Worm (Caenorhabditis elegans) whole organism, L4 larva: ENCODE data around the gene W01D2.6.

Experiments
- D1046.2 ChIP-seq: fragments of 200-800 bp; sonication (Bioruptor generic); IDR thresholded peaks from 2 replicates; pipeline ENCODE4 v1.3.6; 2022; ENCODE audit warnings: missing genetic modification characterization, missing compliant biosample characterization
- T20F7.1 ChIP-seq: fragments of 200-800 bp; sonication (Bioruptor generic); optimal IDR thresholded peaks from 2 replicates; lab custom pipeline; 2018; ENCODE audit warnings: mild to moderate bottlenecking, missing genetic modification characterization, missing compliant biosample characterization
- Y5F2A.4 ChIP-seq: fragments of 200-800 bp; sonication (Bioruptor generic); optimal IDR thresholded peaks from 2 replicates; lab custom pipeline; 2018; ENCODE audit warnings: mild to moderate bottlenecking, missing genetic modification characterization, missing compliant biosample characterization
- Y75B8A.6 ChIP-seq: fragments of 200-800 bp; sonication (Bioruptor generic); IDR thresholded peaks from 2 replicates; pipeline ENCODE4 v1.3.6; 2022; ENCODE audit warnings: missing genetic modification reagents, missing genetic modification characterization, missing compliant biosample characterization
- ZK337.2 ChIP-seq: fragments of 200-800 bp; sonication (Bioruptor generic); IDR thresholded peaks from 2 replicates; pipeline ENCODE4 v1.3.6; 2022; ENCODE audit warnings: missing genetic modification reagents, missing genetic modification characterization, missing compliant biosample characterization
- ceh-28 ChIP-seq: fragments of 150-350 bp; optimal IDR thresholded peaks from 2 replicates; lab custom pipeline; 2014; ENCODE audit warnings: missing biosample characterization, missing genetic modification reagents, missing genetic modification characterization
- ceh-32 ChIP-seq: sonication (generic microtip); optimal IDR thresholded peaks from 2 replicates; lab custom pipeline; 2016; ENCODE audit warnings: mild to moderate bottlenecking, missing genetic modification characterization, missing compliant biosample characterization; ENCODE audit not compliant: poor library complexity
- ceh-82 ChIP-seq: sonication (generic microtip); optimal IDR thresholded peaks from 2 replicates; lab custom pipeline; 2017; ENCODE audit warnings: missing biosample characterization, missing genetic modification characterization
- cey-2 ChIP-seq: sonication (generic microtip); optimal IDR thresholded peaks from 3 replicates; lab custom pipeline; 2017; ENCODE audit warnings: missing genetic modification characterization, mild to moderate bottlenecking, missing compliant biosample characterization, antibody characterized with exemption, borderline replicate concordance; ENCODE audit not compliant: insufficient read depth
- ctbp-1 ChIP-seq: fragments of 200-800 bp; sonication (Bioruptor generic); IDR thresholded peaks from 2 replicates; pipeline ENCODE4 v1.3.6; 2022; ENCODE audit warnings: missing genetic modification reagents, missing genetic modification characterization, missing compliant biosample characterization
- daf-16 ChIP-seq, 3 experiments: sonication (generic microtip); optimal IDR thresholded peaks; 2 replicates each; lab custom pipeline; 2016 to 2017; ENCODE audit warnings: missing genetic modification characterization in 3 of 3, missing genetic modification reagents in 3 of 3, mild to moderate bottlenecking in 2 of 3, missing compliant biosample characterization in 2 of 3, missing biosample characterization in 1 of 3, moderate library complexity in 1 of 3
- daf-8 ChIP-seq: fragments of 200-800 bp; sonication (Bioruptor generic); IDR thresholded peaks from 2 replicates; pipeline ENCODE4 v1.3.6; 2022; ENCODE audit warnings: missing genetic modification characterization, missing compliant biosample characterization
- dmd-6 ChIP-seq: fragments of 200-800 bp; sonication (Bioruptor generic); IDR thresholded peaks from 2 replicates; pipeline ENCODE4 v1.3.6; 2022; ENCODE audit warnings: missing genetic modification reagents, missing genetic modification characterization, missing compliant biosample characterization
- dpl-1 ChIP-seq: fragments of 150-350 bp; optimal IDR thresholded peaks from 2 replicates; lab custom pipeline; 2014; ENCODE audit warnings: missing biosample characterization, missing genetic modification reagents, missing genetic modification characterization
- egl-43 ChIP-seq: fragments of 200-800 bp; sonication (Bioruptor generic); IDR thresholded peaks from 2 replicates; pipeline ENCODE4 v1.3.6; 2022; ENCODE audit warnings: missing genetic modification reagents, missing genetic modification characterization, missing compliant biosample characterization
- fos-1 ChIP-seq: fragments of 150-350 bp; optimal IDR thresholded peaks from 2 replicates; lab custom pipeline; 2014; ENCODE audit warnings: missing biosample characterization, missing genetic modification characterization
- gei-8 ChIP-seq: fragments of 200-800 bp; sonication (Bioruptor generic); optimal IDR thresholded peaks from 2 replicates; lab custom pipeline; 2018; ENCODE audit warnings: mild to moderate bottlenecking, missing genetic modification characterization, missing compliant biosample characterization
- hif-1 ChIP-seq, 2 experiments: sonication (generic microtip); optimal IDR thresholded peaks; 2 replicates each; lab custom pipeline; 2016 to 2017; ENCODE audit warnings: missing compliant biosample characterization in 2 of 2, missing genetic modification characterization in 2 of 2, missing genetic modification reagents in 2 of 2, missing genotype in 2 of 2, mild to moderate bottlenecking in 1 of 2
- hlh-11 ChIP-seq: fragments of 200-800 bp; sonication (Bioruptor generic); optimal IDR thresholded peaks from 2 replicates; lab custom pipeline; 2018; ENCODE audit warnings: mild to moderate bottlenecking, missing genetic modification characterization, missing compliant biosample characterization
- hlh-30 ChIP-seq: sonication (generic microtip); optimal IDR thresholded peaks from 2 replicates; lab custom pipeline; 2017; ENCODE audit warnings: antibody characterized with exemption, mild to moderate bottlenecking, missing genetic modification characterization, missing compliant biosample characterization; ENCODE audit not compliant: insufficient read depth
- lin-1 ChIP-seq: fragments of 200-800 bp; sonication (Bioruptor generic); IDR thresholded peaks from 2 replicates; pipeline ENCODE4 v1.3.6; 2022; ENCODE audit warnings: missing genetic modification reagents, missing genetic modification characterization, missing compliant biosample characterization
- lin-29 ChIP-seq: fragments of 200-800 bp; sonication (Bioruptor generic); IDR thresholded peaks from 2 replicates; pipeline ENCODE4 v1.3.6; 2022; ENCODE audit warnings: missing genetic modification reagents, missing genetic modification characterization, missing compliant biosample characterization
- lin-38 ChIP-seq: fragments of 200-800 bp; sonication (Bioruptor generic); IDR thresholded peaks from 2 replicates; pipeline ENCODE4 v1.3.6; 2022; ENCODE audit warnings: missing genetic modification reagents, missing genetic modification characterization, missing compliant biosample characterization
- lir-3 ChIP-seq: sonication (generic microtip); optimal IDR thresholded peaks from 2 replicates; lab custom pipeline; 2016; ENCODE audit warnings: mild to moderate bottlenecking, missing genetic modification characterization, missing compliant biosample characterization
- lsy-2 ChIP-seq, 2 experiments: fragments of 150-350 bp in 1 of 2; sonication (generic microtip) in 1 of 2; optimal IDR thresholded peaks; 2 replicates each; lab custom pipeline; 2014 to 2017; ENCODE audit warnings: missing biosample characterization in 2 of 2, missing genetic modification characterization in 2 of 2
- mdl-1 ChIP-seq, 2 experiments: fragments of 150-350 bp in 1 of 2; sonication (generic microtip) in 1 of 2; optimal IDR thresholded peaks; 2 replicates each; lab custom pipeline; 2014 to 2017; ENCODE audit warnings: missing biosample characterization in 2 of 2, missing genetic modification characterization in 2 of 2
- mxl-3 ChIP-seq: fragments of 200-800 bp; sonication (Bioruptor generic); optimal IDR thresholded peaks from 2 replicates; lab custom pipeline; 2018; ENCODE audit warnings: mild to moderate bottlenecking, missing genetic modification characterization, missing compliant biosample characterization
- nhr-10 ChIP-seq: fragments of 150-350 bp; optimal IDR thresholded peaks from 2 replicates; lab custom pipeline; 2014; ENCODE audit warnings: missing biosample characterization, missing genetic modification characterization
- nhr-111 ChIP-seq: fragments of 200-800 bp; sonication (Bioruptor generic); optimal IDR thresholded peaks from 2 replicates; lab custom pipeline; 2018; ENCODE audit warnings: mild to moderate bottlenecking, missing genetic modification characterization, missing compliant biosample characterization
- nhr-28 ChIP-seq: fragments of 150-350 bp; optimal IDR thresholded peaks from 2 replicates; lab custom pipeline; 2014; ENCODE audit warnings: missing biosample characterization, missing genetic modification characterization
- nhr-48 ChIP-seq: sonication (generic microtip); optimal IDR thresholded peaks from 2 replicates; lab custom pipeline; 2016; ENCODE audit warnings: mild to moderate bottlenecking, missing genetic modification characterization, missing compliant biosample characterization
- nhr-76 ChIP-seq: fragments of 150-350 bp; optimal IDR thresholded peaks from 2 replicates; lab custom pipeline; 2014; ENCODE audit warnings: missing biosample characterization, missing genetic modification characterization
- nhr-77 ChIP-seq: fragments of 150-350 bp; optimal IDR thresholded peaks from 2 replicates; lab custom pipeline; 2014; ENCODE audit warnings: missing biosample characterization, missing genetic modification characterization
- pqm-1 ChIP-seq: sonication (generic microtip); optimal IDR thresholded peaks from 2 replicates; lab custom pipeline; 2017; ENCODE audit warnings: missing biosample characterization, missing genetic modification characterization
- rbr-2 ChIP-seq: sonication (generic microtip); optimal IDR thresholded peaks from 2 replicates; lab custom pipeline; 2016; ENCODE audit warnings: missing genotype, missing genetic modification characterization, missing compliant biosample characterization
- saeg-2 ChIP-seq: fragments of 200-800 bp; sonication (Bioruptor generic); IDR thresholded peaks from 2 replicates; pipeline ENCODE4 v1.3.6; 2022; ENCODE audit warnings: missing genetic modification reagents, missing genetic modification characterization, missing compliant biosample characterization
- sdz-12 ChIP-seq: fragments of 200-800 bp; sonication (Bioruptor generic); optimal IDR thresholded peaks from 2 replicates; lab custom pipeline; 2018; ENCODE audit warnings: mild to moderate bottlenecking, missing genetic modification characterization, missing compliant biosample characterization
- spr-3 ChIP-seq: fragments of 200-800 bp; sonication (Bioruptor generic); optimal IDR thresholded peaks from 2 replicates; lab custom pipeline; 2018; ENCODE audit warnings: mild to moderate bottlenecking, missing genetic modification characterization, missing compliant biosample characterization
- tag-97 ChIP-seq: fragments of 200-800 bp; sonication (Bioruptor generic); IDR thresholded peaks from 2 replicates; pipeline ENCODE4 v1.3.6; 2022; ENCODE audit warnings: missing genetic modification characterization, missing compliant biosample characterization
- unc-130 ChIP-seq: sonication (generic microtip); optimal IDR thresholded peaks from 2 replicates; lab custom pipeline; 2016; ENCODE audit warnings: missing genetic modification reagents, missing genetic modification characterization, missing compliant biosample characterization
- vab-7 ChIP-seq: fragments of 200-800 bp; sonication (Bioruptor generic); IDR thresholded peaks from 2 replicates; pipeline ENCODE4 v1.3.6; 2022; ENCODE audit warnings: missing genetic modification reagents, missing genetic modification characterization, missing compliant biosample characterization
- zag-1 ChIP-seq: fragments of 150-350 bp; optimal IDR thresholded peaks from 2 replicates; lab custom pipeline; 2014; ENCODE audit warnings: missing biosample characterization, missing genetic modification characterization
- zfp-2 ChIP-seq: sonication (generic microtip); optimal IDR thresholded peaks from 2 replicates; lab custom pipeline; 2016; ENCODE audit warnings: mild to moderate bottlenecking, missing genetic modification characterization, missing compliant biosample characterization
- ztf-7 ChIP-seq: fragments of 150-350 bp; optimal IDR thresholded peaks from 2 replicates; lab custom pipeline; 2014; ENCODE audit warnings: missing biosample characterization, missing genetic modification characterization

The W01D2.6 gene

ce11 chrII:14822419-14822818 is 13.6 kb downstream of the W01D2.6 start (continued):
- no peak for TF ChIP-seq daf-16 (GFP tag; optimal IDR thresholded peaks at IDR 0.05; lab: Kevin White, UChicago)
- TF ChIP-seq daf-16 (tag; optimal IDR thresholded peaks at IDR 0.05; lab: Kevin White, UChicago): peak; percentile 69
- TF ChIP-seq nhr-77 (tag; lab: Kevin White, UChicago): peak; percentile 97
- TF ChIP-seq lin-1 (GFP tag; lab: Robert Waterston, UW): peak; percentile 21; the same call in 1 of the 2 replicates
- no peak for TF ChIP-seq sdz-12 (GFP tag; lab: Kevin White, UChicago)
- TF ChIP-seq, all 104 proteins: peak for 25

ce11 chrII:14825413-14825812 is 16.6 kb downstream of the W01D2.6 start:
- TF ChIP-seq zfp-2 (tag; lab: Kevin White, UChicago) (no peak), lin-29 (GFP tag; lab: Robert Waterston, UW) (no peak), unc-130 (no peak), daf-8 (no peak), hif-1 (tag; optimal IDR thresholded peaks at IDR 0.05; lab: Kevin White, UChicago) (no peak), nhr-76 (tag; lab: Kevin White, UChicago) (no peak), fos-1 (no peak), nhr-48 (tag; lab: Kevin White, UChicago) (peak; percentile 38), vab-7 (GFP tag; lab: Robert Waterston, UW) (no peak), egl-43 (no peak), dmd-6 (peak; percentile 51), nhr-28 (tag; lab: Kevin White, UChicago) (peak; percentile 68), nhr-10 (peak; percentile 6), lin-38 (GFP tag; lab: Robert Waterston, UW) (no peak), ceh-82 (tag; lab: Kevin White, UChicago) (no peak), T20F7.1 (GFP tag; lab: Kevin White, UChicago) (no peak), gei-8 (GFP tag; lab: Kevin White, UChicago) (no peak), mxl-3 (GFP tag; lab: Kevin White, UChicago) (peak; percentile 55), lin-1 (GFP tag; lab: Robert Waterston, UW) (no peak), ZK337.2 (GFP tag; lab: Robert Waterston, UW) (no peak), saeg-2 (GFP tag; lab: Robert Waterston, UW) (no peak), lsy-2 (tag; optimal IDR thresholded peaks at IDR 0.05; lab: Kevin White, UChicago) (no peak), lir-3 (tag; lab: Kevin White, UChicago) (no peak), ctbp-1 (GFP tag; lab: Robert Waterston, UW) (no peak), ceh-32 (tag; lab: Kevin White, UChicago) (no peak), hlh-11 (tag; lab: Kevin White, UChicago) (peak; percentile 45), ceh-28 (no peak), D1046.2 (GFP tag; lab: Robert Waterston, UW) (no peak), Y5F2A.4 (GFP tag; lab: Kevin White, UChicago) (no peak), pqm-1 (tag; lab: Kevin White, UChicago) (no peak), mdl-1 (tag; optimal IDR thresholded peaks at IDR 0.05; lab: Kevin White, UChicago) (peak in 1 of 2 experiments; percentile 36), ztf-7 (tag; lab: Kevin White, UChicago) (no peak)

ce11 chrII:14832055-14832454 is 23.3 kb downstream of the W01D2.6 start:
- TF ChIP-seq unc-130: no peak
- no peak for TF ChIP-seq spr-3 (GFP tag; lab: Kevin White, UChicago)
- TF ChIP-seq zag-1: no peak
- no peak for TF ChIP-seq Y75B8A.6 (GFP tag; lab: Robert Waterston, UW)
- no peak for TF ChIP-seq cey-2 (tag; lab: Kevin White, UChicago)
- TF ChIP-seq saeg-2 (GFP tag; lab: Robert Waterston, UW): no peak
- TF ChIP-seq tag-97: no peak
- TF ChIP-seq hif-1 (tag; optimal IDR thresholded peaks at IDR 0.05; lab: Kevin White, UChicago): no peak
- TF ChIP-seq nhr-111: no peak
- TF ChIP-seq rbr-2 (tag; lab: Kevin White, UChicago): no peak
- no peak for TF ChIP-seq dpl-1 (GFP tag; lab: Kevin White, UChicago)
- no peak for TF ChIP-seq hlh-30
